Fruit fly (Drosophila melanogaster): ENCODE data around the gene Faf2.
A peak's percentile ranks its signal among the peaks of the same experiment; 100 is the strongest.

The Faf2 gene

DNA sequence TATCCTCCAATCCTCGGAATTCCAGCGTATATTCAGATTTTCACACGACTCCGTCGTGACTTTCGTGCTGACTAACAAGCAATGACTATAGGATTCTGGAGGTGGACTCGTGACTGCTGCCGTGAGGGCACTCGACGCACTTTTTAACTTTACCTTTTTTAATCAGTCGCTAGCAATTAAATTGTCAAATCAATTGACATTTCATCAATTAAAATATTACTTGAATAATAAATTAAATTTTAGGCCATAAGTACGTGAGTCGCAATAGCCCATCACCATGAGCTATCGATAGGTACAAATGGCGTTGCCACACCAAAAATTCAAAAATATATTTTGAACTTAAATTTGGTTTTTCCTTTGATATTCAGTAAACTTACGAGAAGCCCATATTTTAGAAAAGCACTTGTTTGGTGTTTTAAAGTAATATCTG lies 2.9 kb downstream of the Faf2 start, which contains the start of gene Jwa (continued):
- TF ChIP-seq caup (GFP tag; optimal IDR thresholded peaks at IDR 0.05; ENCODE audit: severe bottlenecking) (peak; percentile 91), CG30431 (GFP tag; optimal IDR thresholded peaks at IDR 0.05) (peak; percentile 96), CG13287 (GFP tag; IDR thresholded peaks at IDR 0.05; ENCODE audit: partially characterized antibody) (peak; percentile 100), CG13296 (GFP tag; optimal IDR thresholded peaks at IDR 0.05) (peak; percentile 77), CG17186 (GFP tag; optimal IDR thresholded peaks at IDR 0.05) (peak; percentile 36), CG4730 (GFP tag; IDR thresholded peaks at IDR 0.05) (peak; percentile 77), CG1024 (GFP tag; IDR thresholded peaks at IDR 0.05) (peak; percentile 87), Ets97D (GFP tag; optimal IDR thresholded peaks at IDR 0.05) (peak; percentile 77), trem (tag; optimal IDR thresholded peaks at IDR 0.05) (peak; percentile 79), CG16863 (GFP tag; optimal IDR thresholded peaks at IDR 0.05) (peak; percentile 84), Atf-2 (GFP tag; optimal IDR thresholded peaks at IDR 0.05) (peak; percentile 90), CG14014 (GFP tag; IDR thresholded peaks at IDR 0.05) (peak; percentile 89), Dp (GFP tag; optimal IDR thresholded peaks at IDR 0.05) (peak; percentile 83), CG13775 (GFP tag; optimal IDR thresholded peaks at IDR 0.05) (peak; percentile 97), CG6254 (GFP tag; optimal IDR thresholded peaks at IDR 0.05) (peak; percentile 28), Bteb2 (GFP tag; optimal IDR thresholded peaks at IDR 0.05) (peak; percentile 94), ken (GFP tag; IDR thresholded peaks at IDR 0.05) (peak; percentile 95), CG2202 (tag; optimal IDR thresholded peaks at IDR 0.05) (peak; percentile 91), CG18599 (GFP tag; optimal IDR thresholded peaks at IDR 0.05) (peak; percentile 78), BtbVII (GFP tag; optimal IDR thresholded peaks at IDR 0.05) (no peak), Fer1 (GFP tag; optimal IDR thresholded peaks at IDR 0.05) (peak; percentile 79), kah (GFP tag; optimal IDR thresholded peaks at IDR 0.05) (no peak), ERR (GFP tag; optimal IDR thresholded peaks at IDR 0.05) (peak; percentile 76), CG42726 (GFP tag; IDR thresholded peaks at IDR 0.05; ENCODE audit: partially characterized antibody) (peak; percentile 91), CG13123 (GFP tag; optimal IDR thresholded peaks at IDR 0.05) (peak; percentile 86), Vsx1 (GFP tag; optimal IDR thresholded peaks at IDR 0.05) (peak; percentile 81), CrebB (tag; optimal IDR thresholded peaks at IDR 0.05) (peak; percentile 90), nau (GFP tag; optimal IDR thresholded peaks at IDR 0.05) (no peak), ftz-f1 (GFP tag; optimal IDR thresholded peaks at IDR 0.05) (peak; percentile 59), chm (GFP tag; IDR thresholded peaks at IDR 0.05) (peak; percentile 91), CG8359 (GFP tag; optimal IDR thresholded peaks at IDR 0.05; ENCODE audit: borderline replicate concordance) (peak; percentile 10), CG2678 (tag; optimal IDR thresholded peaks at IDR 0.05) (peak; percentile 85), peb (GFP tag; IDR thresholded peaks at IDR 0.05) (peak; percentile 89), kay (GFP tag; optimal IDR thresholded peaks at IDR 0.05) (peak; percentile 89), pros (GFP tag; optimal IDR thresholded peaks at IDR 0.05) (no peak), CG15696 (tag; optimal IDR thresholded peaks at IDR 0.05) (peak; percentile 84), Fer2 (tag; optimal IDR thresholded peaks at IDR 0.05) (peak; percentile 70), wek (GFP tag; optimal IDR thresholded peaks at IDR 0.05) (no peak), CG7928 (GFP tag; optimal IDR thresholded peaks at IDR 0.05) (peak; percentile 44), Dref (GFP tag; IDR thresholded peaks at IDR 0.05) (peak; percentile 68), Nf-YA (GFP tag; IDR thresholded peaks at IDR 0.05) (peak; percentile 67), CG13894 (tag; optimal IDR thresholded peaks at IDR 0.05) (peak; percentile 85), Jarid2 (GFP tag; optimal IDR thresholded peaks at IDR 0.05) (peak; percentile 46), CG11247 (GFP tag; IDR thresholded peaks at IDR 0.05) (peak; percentile 87), CG12391 (tag; optimal IDR thresholded peaks at IDR 0.05) (peak; percentile 98), ttk (GFP tag; IDR thresholded peaks at IDR 0.05) (peak; percentile 86), Fer3 (tag; optimal IDR thresholded peaks at IDR 0.05) (peak; percentile 80), Drgx (GFP tag; IDR thresholded peaks at IDR 0.05) (peak; percentile 74), CG12236 (GFP tag; optimal IDR thresholded peaks at IDR 0.05) (peak; percentile 79), ac (GFP tag; optimal IDR thresholded peaks at IDR 0.05) (peak; percentile 71)
